Worm (Caenorhabditis elegans) whole organism, mixed stage, embryonic: ENCODE measurements around the gene fask-1.

Experiments
- ceh-43 ChIP-seq: fragments of 200-800 bp; sonication (Bioruptor generic); optimal IDR thresholded peaks from 2 replicates; lab custom pipeline; 2018; ENCODE audit warnings: mild to moderate bottlenecking, missing genetic modification characterization, moderate library complexity, missing compliant biosample characterization
- ces-1 ChIP-seq: fragments of 150-350 bp; optimal IDR thresholded peaks from 2 replicates; lab custom pipeline; 2014; ENCODE audit warnings: missing biosample characterization, missing genetic modification reagents, missing genetic modification characterization
- hlh-1 ChIP-seq: fragments of 150-350 bp; optimal IDR thresholded peaks from 2 replicates; lab custom pipeline; 2014; ENCODE audit warnings: missing biosample characterization, missing genetic modification reagents, missing genetic modification characterization
- mep-1 ChIP-seq: fragments of 150-350 bp; optimal IDR thresholded peaks from 2 replicates; lab custom pipeline; 2017; ENCODE audit warnings: missing biosample characterization, missing genetic modification reagents, missing genetic modification characterization, inconsistent platforms
- nhr-12 ChIP-seq: fragments of 150-350 bp; optimal IDR thresholded peaks from 2 replicates; lab custom pipeline; 2014; ENCODE audit warnings: missing biosample characterization, missing genetic modification characterization
- nhr-237 ChIP-seq: fragments of 150-350 bp; optimal IDR thresholded peaks from 2 replicates; lab custom pipeline; 2014; ENCODE audit warnings: missing biosample characterization, missing genetic modification characterization
- nhr-76 ChIP-seq: sonication (generic microtip); optimal IDR thresholded peaks from 2 replicates; lab custom pipeline; 2017; ENCODE audit warnings: missing biosample characterization, missing genetic modification characterization
- ztf-11 ChIP-seq: fragments of 150-350 bp; optimal IDR thresholded peaks from 2 replicates; lab custom pipeline; 2014; ENCODE audit warnings: missing biosample characterization, missing genetic modification characterization

- TF ChIP-seq ces-1 (no peak), hlh-1 (no peak), mep-1 (no peak), nhr-12 (tag; lab: Kevin White, UChicago) (no peak), ztf-11 (tag; lab: Kevin White, UChicago) (no peak), nhr-237 (no peak), ceh-43 (GFP tag; lab: Kevin White, UChicago) (no peak), nhr-76 (tag; lab: Kevin White, UChicago) (no peak)
Measured at ce11 chrIV:13082836-13083763, 17.4 kb upstream of the fask-1 start.
